Fruit fly (Drosophila melanogaster): Measurements from ENCODE around the gene unc79.

dm6 chr3R:19256477-19256876 lies 10.5 kb upstream of the unc79 start, which contains the start of gene CG14280:
- TF ChIP-seq CG32006 (GFP tag; optimal IDR thresholded peaks at IDR 0.05): no peak
- TF ChIP-seq CG6854 (GFP tag; optimal IDR thresholded peaks at IDR 0.05): no peak
- no peak for TF ChIP-seq Sox102F (GFP tag; optimal IDR thresholded peaks at IDR 0.05)
- TF ChIP-seq CG3032 (tag; optimal IDR thresholded peaks at IDR 0.05): no peak
- TF ChIP-seq spab (GFP tag; optimal IDR thresholded peaks at IDR 0.05): no peak

Data from whole organism, prepupa.